Fruit fly (Drosophila melanogaster): Measurements from ENCODE around the gene mus302.
A peak's percentile ranks its signal among the peaks of the same experiment; 100 is the strongest.

The mus302 gene

DNA sequence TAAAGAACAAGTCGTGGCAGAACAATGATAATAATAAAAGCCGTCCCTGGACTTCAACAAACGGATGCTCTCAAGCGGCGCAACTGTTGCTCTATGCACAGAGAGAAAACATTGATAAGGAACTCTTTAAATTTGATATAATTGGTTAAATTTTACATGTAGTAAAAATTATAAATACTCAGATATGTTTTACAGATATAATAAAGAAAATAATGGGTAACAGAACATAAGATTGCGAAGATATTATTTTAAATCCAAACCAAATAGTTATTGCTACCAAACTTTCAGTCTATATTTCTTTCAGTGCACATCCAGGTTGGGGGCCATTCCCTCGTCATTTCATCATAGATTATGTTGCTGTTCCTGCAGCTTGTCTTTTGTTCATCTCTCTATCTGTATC is 29.8 kb downstream of the mus302 start:
- TF ChIP-seq usp (GFP tag; optimal IDR thresholded peaks at IDR 0.05) (no peak), CG8478 (optimal IDR thresholded peaks at IDR 0.05) (no peak), psq (optimal IDR thresholded peaks at IDR 0.05) (no peak), EcR (GFP tag; optimal IDR thresholded peaks at IDR 0.05) (no peak), Dll (optimal IDR thresholded peaks at IDR 0.05) (no peak), pan (optimal IDR thresholded peaks at IDR 0.05) (no peak)

- TF ChIP-seq psq (optimal IDR thresholded peaks at IDR 0.05) (no peak), Dll (optimal IDR thresholded peaks at IDR 0.05) (no peak), EcR (GFP tag; optimal IDR thresholded peaks at IDR 0.05) (no peak), CG8478 (optimal IDR thresholded peaks at IDR 0.05) (no peak), pan (optimal IDR thresholded peaks at IDR 0.05) (no peak), usp (GFP tag; optimal IDR thresholded peaks at IDR 0.05) (no peak)
Measured at dm6 chr3L:16748343-16748742, 31.2 kb downstream of the mus302 start.

dm6 chr3L:16746586-16747383 is 32.8 kb downstream of the mus302 start:
- TF ChIP-seq psq (optimal IDR thresholded peaks at IDR 0.05) (no peak), usp (GFP tag; optimal IDR thresholded peaks at IDR 0.05) (no peak), EcR (GFP tag; optimal IDR thresholded peaks at IDR 0.05) (no peak), pan (optimal IDR thresholded peaks at IDR 0.05) (no peak), CG8478 (optimal IDR thresholded peaks at IDR 0.05) (no peak), Dll (optimal IDR thresholded peaks at IDR 0.05) (no peak)

DNA sequence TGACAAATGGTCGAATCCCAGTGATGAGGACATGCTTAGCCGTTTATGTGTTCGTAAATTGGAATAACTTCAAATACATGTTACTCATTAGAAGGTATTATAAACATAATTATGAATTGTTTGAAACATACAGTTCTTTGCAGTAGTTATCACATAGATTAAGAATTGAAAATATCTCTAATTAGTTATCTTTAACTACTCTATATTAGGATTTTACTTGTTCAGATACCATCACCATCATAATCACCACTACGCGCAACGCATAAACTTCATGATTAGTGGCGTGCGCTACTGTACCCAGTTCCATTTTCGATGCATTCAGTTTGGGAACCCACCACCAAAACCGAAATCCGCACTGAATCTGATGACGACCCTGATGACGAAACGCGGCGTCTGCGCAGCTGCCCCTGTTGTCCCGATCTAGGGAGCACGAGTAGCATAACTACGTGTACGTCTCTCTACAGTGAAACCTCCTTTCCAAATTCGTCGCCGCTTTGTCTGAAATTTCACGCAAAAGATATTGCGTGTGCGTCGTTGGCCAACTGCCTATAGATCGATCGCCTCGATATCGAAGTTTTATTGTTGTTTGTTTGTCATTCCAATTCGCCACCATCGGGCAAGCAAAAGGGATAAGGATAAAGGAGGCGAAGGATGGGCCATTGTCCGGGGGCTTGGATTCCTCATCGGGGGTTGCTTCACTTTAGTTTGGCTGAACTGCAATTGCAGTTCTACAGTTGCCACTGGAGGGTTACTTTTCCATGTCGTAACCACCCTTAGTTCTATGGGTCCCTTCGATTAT is 35.4 kb downstream of the mus302 start:
- TF ChIP-seq CG8478 (optimal IDR thresholded peaks at IDR 0.05) (no peak), EcR (GFP tag; optimal IDR thresholded peaks at IDR 0.05) (no peak), pan (optimal IDR thresholded peaks at IDR 0.05) (no peak), Dll (optimal IDR thresholded peaks at IDR 0.05) (no peak), usp (GFP tag; optimal IDR thresholded peaks at IDR 0.05) (no peak), psq (optimal IDR thresholded peaks at IDR 0.05) (no peak)

DNA sequence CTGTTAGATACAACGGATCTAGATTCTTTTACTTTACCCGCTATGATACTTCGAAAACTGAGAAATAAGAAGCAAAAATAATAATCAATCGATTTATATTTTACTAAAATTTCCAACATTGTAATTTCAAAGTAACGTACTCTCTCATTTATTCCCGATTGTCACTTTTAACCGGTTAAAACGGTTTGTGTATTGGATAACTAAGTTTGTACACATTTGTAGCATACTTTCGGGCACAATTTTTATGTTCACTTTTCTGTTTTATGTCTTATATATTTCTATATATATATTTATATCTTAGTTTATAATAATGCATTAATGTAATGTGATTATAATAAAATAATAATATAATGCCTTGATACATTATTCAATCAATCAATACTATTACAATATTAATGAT is 37.9 kb downstream of the mus302 start:
- TF ChIP-seq EcR (GFP tag; optimal IDR thresholded peaks at IDR 0.05): no peak
- no peak for TF ChIP-seq pan (optimal IDR thresholded peaks at IDR 0.05)

DNA sequence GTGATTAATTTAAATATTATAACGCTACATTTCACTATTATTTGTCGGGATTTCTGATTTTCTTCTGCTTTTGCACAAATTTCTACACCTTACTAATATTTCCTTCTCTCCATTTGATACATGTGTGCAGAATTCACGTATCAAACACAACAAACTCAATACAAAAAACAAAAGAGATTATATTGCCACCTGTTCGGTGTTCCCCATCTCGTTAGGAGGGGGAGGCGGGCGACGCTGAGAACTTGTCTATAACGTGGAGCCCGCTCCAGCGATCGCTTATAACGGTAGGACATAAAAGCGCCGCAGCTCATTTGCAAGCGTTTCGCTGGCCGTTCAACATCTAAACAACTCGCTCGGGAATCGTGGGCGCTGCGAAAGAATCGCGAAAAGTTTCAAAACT is 46.3 kb downstream of the mus302 start, which contains the start of gene CG9701:
TSS of gene CG9701 (plus strand) at position 301 of the 400 bp plus-strand sequence.
- TF ChIP-seq usp (GFP tag; optimal IDR thresholded peaks at IDR 0.05) (no peak), CG8478 (optimal IDR thresholded peaks at IDR 0.05) (no peak), EcR (GFP tag; optimal IDR thresholded peaks at IDR 0.05) (no peak), pan (optimal IDR thresholded peaks at IDR 0.05) (no peak), Dll (optimal IDR thresholded peaks at IDR 0.05) (no peak), psq (optimal IDR thresholded peaks at IDR 0.05) (no peak)

DNA sequence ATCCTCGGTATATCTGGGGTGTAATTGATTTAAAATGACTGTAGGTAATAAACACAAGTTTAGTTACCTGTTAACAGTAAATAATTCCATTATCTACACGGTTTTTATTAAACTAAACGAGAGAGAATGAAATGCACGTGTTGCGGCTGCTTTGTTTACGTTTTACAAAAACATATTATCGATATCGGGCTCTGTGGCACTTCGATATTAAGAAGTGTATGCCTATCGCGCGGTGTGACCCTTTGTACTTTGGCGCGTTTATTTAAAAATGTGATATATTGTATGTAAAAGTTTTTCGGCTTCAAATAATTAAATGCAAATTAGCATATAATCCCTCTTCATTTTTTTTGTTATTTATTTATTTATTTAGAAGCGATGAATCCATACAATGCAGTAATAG is 48.9 kb downstream of the mus302 start, which contains the start of gene Dbp73D:
TSS of gene Dbp73D (minus strand) at position 174 of the 400 bp plus-strand sequence.
- no peak for TF ChIP-seq EcR (GFP tag; optimal IDR thresholded peaks at IDR 0.05)

- TF ChIP-seq psq (optimal IDR thresholded peaks at IDR 0.05) (no peak), pan (optimal IDR thresholded peaks at IDR 0.05) (peak; percentile 70)
Measured at dm6 chr3L:16727939-16728635, 51.4 kb downstream of the mus302 start, which contains the start of gene PGRP-SB1. Gene PGRP-SB1, minus strand, starts transcription at chr3L:16727989.

Measured in whole organism.